Worm (Caenorhabditis elegans): ENCODE measurements around the gene fbxc-54.
A peak's percentile ranks its signal among the peaks of the same experiment; 100 is the strongest.

The fbxc-54 gene

ce11 chrII:43640-44039 is 12.1 kb downstream of the fbxc-54 start, which contains the start of gene nfyc-1:
Gene nfyc-1 (plus strand): TSS chrII:43907.
- peak; percentile 36 for TF ChIP-seq unc-55 (GFP tag; optimal IDR thresholded peaks at IDR 0.05)
- peak; percentile 76 for TF ChIP-seq unc-42 (tag; optimal IDR thresholded peaks at IDR 0.05)
- TF ChIP-seq nfya-1 (tag; optimal IDR thresholded peaks at IDR 0.05): peak; percentile 28
- no peak for TF ChIP-seq unc-86 (tag; optimal IDR thresholded peaks at IDR 0.05)
- no peak for TF ChIP-seq nhr-11 (tag; optimal IDR thresholded peaks at IDR 0.05)
- TF ChIP-seq rnt-1 (tag; optimal IDR thresholded peaks at IDR 0.05): no peak

ce11 chrII:44740-45139 is 13.2 kb downstream of the fbxc-54 start, which contains the start of gene rpoa-49:
Gene rpoa-49 (plus strand): TSS chrII:45040.
- TF ChIP-seq lin-11 (tag; optimal IDR thresholded peaks at IDR 0.05) (no peak), fkh-10 (GFP tag; optimal IDR thresholded peaks at IDR 0.05) (no peak), npax-4 (tag; optimal IDR thresholded peaks at IDR 0.05) (no peak), nfya-1 (tag; optimal IDR thresholded peaks at IDR 0.05) (no peak), eyg-1 (tag; optimal IDR thresholded peaks at IDR 0.05) (no peak), ceh-24 (tag; optimal IDR thresholded peaks at IDR 0.05) (no peak), C08G9.2 (tag; optimal IDR thresholded peaks at IDR 0.05) (no peak), ceh-22 (tag; optimal IDR thresholded peaks at IDR 0.05) (no peak), unc-42 (tag; optimal IDR thresholded peaks at IDR 0.05) (no peak)

- TF ChIP-seq pha-2 (tag; optimal IDR thresholded peaks at IDR 0.05) (no peak), Y22D7AL.16 (tag; optimal IDR thresholded peaks at IDR 0.05) (no peak), fax-1 (tag; optimal IDR thresholded peaks at IDR 0.05) (no peak), ceh-24 (tag; optimal IDR thresholded peaks at IDR 0.05) (no peak), unc-3 (GFP tag; conservative IDR thresholded peaks at IDR 0.05) (no peak), unc-3 (tag; optimal IDR thresholded peaks at IDR 0.05) (no peak), sox-2 (GFP tag; IDR thresholded peaks at IDR 0.05) (no peak), pha-4 (tag; optimal IDR thresholded peaks at IDR 0.05) (no peak)
Measured at ce11 chrII:46116-46515, 14.6 kb downstream of the fbxc-54 start, which contains the start of gene rpt-4. Gene rpt-4 (minus strand): TSS chrII:46216.

- TF ChIP-seq ceh-2 (tag; optimal IDR thresholded peaks at IDR 0.05) (no peak), ceh-19 (GFP tag; optimal IDR thresholded peaks at IDR 0.05) (no peak), pha-4 (tag; optimal IDR thresholded peaks at IDR 0.05) (no peak), hlh-13 (GFP tag; optimal IDR thresholded peaks at IDR 0.05) (no peak), sox-4 (tag; optimal IDR thresholded peaks at IDR 0.05) (no peak), unc-86 (tag; optimal IDR thresholded peaks at IDR 0.05) (no peak), mec-3 (tag; optimal IDR thresholded peaks at IDR 0.05; ENCODE audit: borderline replicate concordance) (no peak)
Measured at ce11 chrII:47280-47679, 15.8 kb downstream of the fbxc-54 start, which contains the start of gene C23H3.5. Gene C23H3.5 (plus strand): TSS chrII:47580.

ce11 chrII:50862-51261 is 19.3 kb downstream of the fbxc-54 start:
- TF ChIP-seq npax-4 (tag; optimal IDR thresholded peaks at IDR 0.05): no peak
- no peak for TF ChIP-seq unc-86 (tag; optimal IDR thresholded peaks at IDR 0.05)
- TF ChIP-seq nhr-232 (tag; optimal IDR thresholded peaks at IDR 0.05): no peak
- TF ChIP-seq nhr-11 (tag; optimal IDR thresholded peaks at IDR 0.05): no peak
- no peak for TF ChIP-seq ceh-19 (GFP tag; optimal IDR thresholded peaks at IDR 0.05)
- no peak for TF ChIP-seq fkh-10 (GFP tag; optimal IDR thresholded peaks at IDR 0.05)
- TF ChIP-seq hlh-30 (tag; optimal IDR thresholded peaks at IDR 0.05; ENCODE audit: insufficient read depth): no peak
- TF ChIP-seq tbx-2 (tag; optimal IDR thresholded peaks at IDR 0.05): no peak
- TF ChIP-seq elt-2 (tag; optimal IDR thresholded peaks at IDR 0.05): peak; percentile 4

- no peak for TF ChIP-seq sox-4 (tag; optimal IDR thresholded peaks at IDR 0.05)
- no peak for TF ChIP-seq pqm-1 (tag; optimal IDR thresholded peaks at IDR 0.05)
- TF ChIP-seq zip-5 (tag; optimal IDR thresholded peaks at IDR 0.05): no peak
Measured at ce11 chrII:51352-51751, 19.8 kb downstream of the fbxc-54 start, which contains the start of gene sptl-1. Gene sptl-1 (plus strand): TSS chrII:51652.

Data from whole organism, late embryonic.